Fruit fly (Drosophila melanogaster): Measurements from ENCODE around the gene disco-r.
A peak's percentile ranks its signal among the peaks of the same experiment; 100 is the strongest.

Gene disco-r

dm6 chrX:16158270-16158926 lies 9.6 kb upstream of the disco-r start (continued):
- TF ChIP-seq nmo (GFP tag; optimal IDR thresholded peaks at IDR 0.05) = peak; percentile 67
- peak; percentile 8 for TF ChIP-seq Dek (tag; optimal IDR thresholded peaks at IDR 0.05)
- TF ChIP-seq CG30403 (GFP tag; optimal IDR thresholded peaks at IDR 0.05) = peak; percentile 52
- TF ChIP-seq slou (GFP tag; optimal IDR thresholded peaks at IDR 0.05) = no peak
- TF ChIP-seq MTF-1 (GFP tag; optimal IDR thresholded peaks at IDR 0.05; ENCODE audit: borderline replicate concordance) = no peak
- no peak for TF ChIP-seq rib (GFP tag; IDR thresholded peaks at IDR 0.05)
- no peak for TF ChIP-seq bbx (GFP tag; IDR thresholded peaks at IDR 0.05; ENCODE audit: partially characterized antibody)
- peak; percentile 38 for TF ChIP-seq nau (GFP tag; optimal IDR thresholded peaks at IDR 0.05)
- peak; percentile 29 for TF ChIP-seq CG12659 (GFP tag; optimal IDR thresholded peaks at IDR 0.05)
- TF ChIP-seq CG8359 (GFP tag; optimal IDR thresholded peaks at IDR 0.05; ENCODE audit: borderline replicate concordance) = no peak
- TF ChIP-seq Sox102F (GFP tag; optimal IDR thresholded peaks at IDR 0.05) = peak; percentile 52
- TF ChIP-seq ttk (GFP tag; IDR thresholded peaks at IDR 0.05) = no peak
- TF ChIP-seq CG11560 (tag; IDR thresholded peaks at IDR 0.05) = no peak
- TF ChIP-seq CG10267 (tag; optimal IDR thresholded peaks at IDR 0.05) = peak; percentile 7
- no peak for TF ChIP-seq ranshi (GFP tag; IDR thresholded peaks at IDR 0.05)
- TF ChIP-seq dmrt11E (tag; optimal IDR thresholded peaks at IDR 0.05) = peak; percentile 15
- no peak for TF ChIP-seq CG2129 (GFP tag; IDR thresholded peaks at IDR 0.05; ENCODE audit: partially characterized antibody)
- TF ChIP-seq CG11504 (tag; optimal IDR thresholded peaks at IDR 0.05) = peak; percentile 74
- TF ChIP-seq pb (GFP tag; optimal IDR thresholded peaks at IDR 0.05) = peak; percentile 44
- TF ChIP-seq HLH3B (GFP tag; IDR thresholded peaks at IDR 0.05) = peak; percentile 26; the same call in 1 of the 2 replicates
- TF ChIP-seq CG33213 (GFP tag; optimal IDR thresholded peaks at IDR 0.05) = peak; percentile 37
- TF ChIP-seq Hr51 (GFP tag; optimal IDR thresholded peaks at IDR 0.05) = peak in 1 of 2 experiments; percentile 57
- TF ChIP-seq Hsf (GFP tag; optimal IDR thresholded peaks at IDR 0.05) = peak; percentile 47
- no peak for TF ChIP-seq da (GFP tag; optimal IDR thresholded peaks at IDR 0.05)
- peak; percentile 36; the same call in 1 of the 2 replicates for TF ChIP-seq CG17328 (GFP tag; IDR thresholded peaks at IDR 0.05)
- TF ChIP-seq inv (GFP tag; IDR thresholded peaks at IDR 0.05; ENCODE audit: partially characterized antibody) = no peak
- TF ChIP-seq CG8478 (optimal IDR thresholded peaks at IDR 0.05) = no peak
- TF ChIP-seq CG4617 (GFP tag; optimal IDR thresholded peaks at IDR 0.05; ENCODE audit: borderline replicate concordance) = no peak
- TF ChIP-seq danr (GFP tag; IDR thresholded peaks at IDR 0.05) = no peak
- TF ChIP-seq ci (GFP tag; IDR thresholded peaks at IDR 0.05) = 0 out of 3 replicates have a peak, but pooled peaks have one; percentile 15
- TF ChIP-seq CG14050 (GFP tag; IDR thresholded peaks at IDR 0.05) = 0 out of 3 replicates have a peak, but pooled peaks have one; percentile 18
- no peak for TF ChIP-seq CG4730 (GFP tag; IDR thresholded peaks at IDR 0.05)
- peak in 1 of 2 experiments; percentile 83 for TF ChIP-seq eve (GFP tag; optimal IDR thresholded peaks at IDR 0.05)
- no peak for TF ChIP-seq Bgb (GFP tag; IDR thresholded peaks at IDR 0.05; ENCODE audit: partially characterized antibody)
- peak; percentile 2 for TF ChIP-seq CG1233 (GFP tag; optimal IDR thresholded peaks at IDR 0.05)
- peak; percentile 34 for TF ChIP-seq CG13624 (GFP tag; optimal IDR thresholded peaks at IDR 0.05)
- no peak for TF ChIP-seq Atf3 (GFP tag; optimal IDR thresholded peaks at IDR 0.05)
- peak; percentile 32 for TF ChIP-seq CG11398 (GFP tag; optimal IDR thresholded peaks at IDR 0.05)
- TF ChIP-seq fu2 (GFP tag; optimal IDR thresholded peaks at IDR 0.05) = peak; percentile 26
- TF ChIP-seq CG18476 (GFP tag; optimal IDR thresholded peaks at IDR 0.05) = no peak
- peak; percentile 16 for TF ChIP-seq Abd-B (GFP tag; optimal IDR thresholded peaks at IDR 0.05)
- TF ChIP-seq CG15073 (GFP tag; optimal IDR thresholded peaks at IDR 0.05) = no peak
- peak; percentile 4 for TF ChIP-seq CG3407 (GFP tag; optimal IDR thresholded peaks at IDR 0.05)
- TF ChIP-seq Nf-YA (GFP tag; IDR thresholded peaks at IDR 0.05) = no peak
- TF ChIP-seq grn (GFP tag; optimal IDR thresholded peaks at IDR 0.05) = no peak
- TF ChIP-seq Lpt (GFP tag; optimal IDR thresholded peaks at IDR 0.05) = no peak
- no peak for TF ChIP-seq CG31388 (GFP tag; optimal IDR thresholded peaks at IDR 0.05)
- TF ChIP-seq CG8089 (GFP tag; optimal IDR thresholded peaks at IDR 0.05) = peak; percentile 43
- peak; percentile 29 for TF ChIP-seq maf-S (GFP tag; optimal IDR thresholded peaks at IDR 0.05)
- TF ChIP-seq CG15479 (GFP tag; optimal IDR thresholded peaks at IDR 0.05) = no peak

Data from whole organism, embryonic.